Worm (Caenorhabditis elegans) whole organism, young adult: ENCODE results near the gene ccar-1.

Experiments
- ZK185.1 ChIP-seq: sonication (generic microtip); optimal IDR thresholded peaks from 2 replicates; lab custom pipeline; 2016; ENCODE audit warnings: mild to moderate bottlenecking, missing genetic modification characterization, missing compliant biosample characterization; ENCODE audit not compliant: poor library complexity, severe bottlenecking
- ama-1 ChIP-seq, 3 experiments: fragments of 150-350 bp in 1 of 3; sonication (generic microtip) in 2 of 3; optimal IDR thresholded peaks; 2 replicates each; lab custom pipeline; 2014 to 2018; ENCODE audit warnings: missing biosample characterization in 2 of 3, missing genetic modification characterization in 2 of 3, missing genetic modification reagents in 2 of 3
- chd-7 ChIP-seq: sonication (generic microtip); optimal IDR thresholded peaks from 2 replicates; lab custom pipeline; 2016; ENCODE audit warnings: mild to moderate bottlenecking, missing genetic modification characterization, moderate library complexity, missing compliant biosample characterization
- pha-4 ChIP-seq: fragments of 150-350 bp; sonication (generic microtip); optimal IDR thresholded peaks from 2 replicates; lab custom pipeline; 2014; ENCODE audit warnings: missing biosample characterization, missing genetic modification reagents, missing genetic modification characterization
- rcor-1 ChIP-seq: fragments of 200-800 bp; sonication (Bioruptor generic); IDR thresholded peaks from 2 replicates; pipeline ENCODE4 v1.3.6; 2022; ENCODE audit warnings: missing genetic modification reagents, missing genetic modification characterization, missing compliant biosample characterization

ce11 chrIV:14107647-14108046 is 36.3 kb downstream of the ccar-1 start:
- TF ChIP-seq pha-4 (tag; lab: Kevin White, UChicago), result no peak
- no peak for TF ChIP-seq rcor-1 (GFP tag; lab: Robert Waterston, UW)
- TF ChIP-seq ZK185.1 (tag; lab: Kevin White, UChicago), result no peak
- TF ChIP-seq chd-7 (tag; lab: Kevin White, UChicago), result no peak
- TF ChIP-seq ama-1 (optimal IDR thresholded peaks at IDR 0.05; lab: Kevin White, UChicago), result no peak
- no peak for TF ChIP-seq ama-1 (GFP tag; optimal IDR thresholded peaks at IDR 0.05; lab: Kevin White, UChicago)
